Fruit fly (Drosophila melanogaster) whole organism, wandering third instar larva: ENCODE results near the gene CG6678.

Experiments
- Dfd ChIP-seq: fragments of >200 bp; optimal IDR thresholded peaks from 2 replicates; lab custom pipeline; 2017; ENCODE audit warnings: missing biosample characterization, missing genetic modification characterization
- Mio ChIP-seq: sonication (Bioruptor generic); optimal IDR thresholded peaks from 2 replicates; lab custom pipeline; 2016; ENCODE audit warnings: missing biosample characterization, missing genetic modification characterization
- br ChIP-seq: fragments of 200-800 bp; sonication (Bioruptor generic); optimal IDR thresholded peaks from 2 replicates; lab custom pipeline; 2016; ENCODE audit warnings: missing biosample characterization, missing genetic modification characterization
- brk ChIP-seq: fragments of 200-800 bp; sonication (Bioruptor generic); optimal IDR thresholded peaks from 2 replicates; lab custom pipeline; 2016; ENCODE audit warnings: missing biosample characterization, mild to moderate bottlenecking, missing genetic modification characterization
- dl ChIP-seq, 2 experiments: fragments of 175-275, 200-275 bp in 1 of 2; fragments of 200-275 bp in 1 of 2; sonication (Bioruptor generic); optimal IDR thresholded peaks; lab custom pipeline; 2018; ENCODE audit warnings: mild to moderate bottlenecking in 2 of 2, missing biosample characterization in 2 of 2, missing genetic modification characterization in 2 of 2, moderate library complexity in 2 of 2; ENCODE audit not compliant: partially characterized antibody in 2 of 2, insufficient read depth in 1 of 2
- psq ChIP-seq: fragments of 200-800 bp; sonication (Bioruptor generic); optimal IDR thresholded peaks from 3 replicates; lab custom pipeline; 2017; ENCODE audit warnings: missing biosample characterization, mild to moderate bottlenecking, missing genetic modification characterization, moderate library complexity

dm6 chr3R:21890739-21891138 lies 3.9 kb downstream of the CG6678 start:
- TF ChIP-seq Dfd (GFP tag; lab: Kevin White, UChicago) (no peak), br (no peak), brk (GFP tag; lab: Kevin White, UChicago) (no peak), dl (GFP tag; optimal IDR thresholded peaks at IDR 0.05; lab: Kevin White, UChicago; ENCODE audit: insufficient read depth in 1 of 2, partially characterized antibody in 2 of 2) (no peak), psq (no peak), Mio (no peak)
